Worm (Caenorhabditis elegans) whole organism, L1 larva: Measurements from ENCODE around the gene slfl-4.

Source experiments
- ceh-82 ChIP-seq, 3 experiments: fragments of 150-350 bp in 1 of 3; sonication (generic microtip) in 2 of 3; optimal IDR thresholded peaks; 2 replicates each; lab custom pipeline; 2014 to 2017; ENCODE audit warnings: missing biosample characterization in 3 of 3, missing genetic modification characterization in 3 of 3
- dsc-1 ChIP-seq: sonication (generic microtip); optimal IDR thresholded peaks from 2 replicates; lab custom pipeline; 2016; ENCODE audit warnings: mild to moderate bottlenecking, missing genetic modification characterization, missing compliant biosample characterization
- fkh-10 ChIP-seq: sonication (generic microtip); optimal IDR thresholded peaks from 2 replicates; lab custom pipeline; 2017; ENCODE audit warnings: missing biosample characterization, missing genetic modification reagents, missing genetic modification characterization
- lin-35 ChIP-seq, 2 experiments: fragments of 150-350 bp; optimal IDR thresholded peaks; 2 replicates each; lab custom pipeline; 2014; ENCODE audit warnings: missing biosample characterization in 2 of 2, missing genetic modification characterization in 2 of 2, missing genetic modification reagents in 2 of 2
- lir-3 ChIP-seq: sonication (generic microtip); optimal IDR thresholded peaks from 2 replicates; lab custom pipeline; 2016; ENCODE audit warnings: mild to moderate bottlenecking, missing genetic modification characterization, moderate library complexity, missing compliant biosample characterization; ENCODE audit not compliant: poor library complexity
- mdl-1 ChIP-seq, 2 experiments: fragments of 150-350 bp; optimal IDR thresholded peaks; 2 replicates each; lab custom pipeline; 2014 to 2017; ENCODE audit warnings: missing biosample characterization in 2 of 2, missing genetic modification characterization in 2 of 2, inconsistent platforms in 1 of 2
- nhr-77 ChIP-seq: fragments of 150-350 bp; optimal IDR thresholded peaks from 2 replicates; lab custom pipeline; 2014; ENCODE audit warnings: missing biosample characterization, missing genetic modification characterization
- pag-3 ChIP-seq: sonication (generic microtip); optimal IDR thresholded peaks from 2 replicates; lab custom pipeline; 2017; ENCODE audit warnings: missing genetic modification characterization, mild to moderate bottlenecking, missing compliant biosample characterization, antibody characterized with exemption, borderline replicate concordance; ENCODE audit not compliant: insufficient read depth
- pqm-1 ChIP-seq: sonication (generic microtip); optimal IDR thresholded peaks from 3 replicates; lab custom pipeline; 2017; ENCODE audit warnings: missing biosample characterization, missing genetic modification characterization
- unc-130 ChIP-seq: fragments of 150-350 bp; optimal IDR thresholded peaks from 2 replicates; lab custom pipeline; 2017; ENCODE audit warnings: missing biosample characterization, missing genetic modification characterization, inconsistent platforms
- unc-98 ChIP-seq: fragments of 200-800 bp; sonication (Bioruptor generic); IDR thresholded peaks from 2 replicates; pipeline ENCODE4 v1.3.6; 2022; ENCODE audit warnings: missing genetic modification characterization, missing compliant biosample characterization

- TF ChIP-seq unc-98 (GFP tag; lab: Robert Waterston, UW) (no peak), lin-35 (GFP tag; optimal IDR thresholded peaks at IDR 0.05; lab: Kevin White, UChicago) (no peak), mdl-1 (tag; optimal IDR thresholded peaks at IDR 0.05; lab: Kevin White, UChicago) (no peak), fkh-10 (no peak), pag-3 (no peak), ceh-82 (tag; optimal IDR thresholded peaks at IDR 0.05; lab: Kevin White, UChicago) (no peak), nhr-77 (tag; lab: Kevin White, UChicago) (no peak), dsc-1 (tag; lab: Kevin White, UChicago) (no peak), pqm-1 (tag; lab: Kevin White, UChicago) (no peak), unc-130 (tag; lab: Kevin White, UChicago) (no peak), lir-3 (tag; lab: Kevin White, UChicago) (no peak)
These were observed 45.7 kb upstream of the slfl-4 start, which contains the start of gene thn-6 for ce11 chrIV:5228619-5229018.
